Worm (Caenorhabditis elegans) whole organism, midembryonic: ENCODE data around the gene C11H1.5.

ENCODE experiments used
- T22C8.4 ChIP-seq: fragments of 200-800 bp; sonication (Bioruptor generic); IDR thresholded peaks from 2 replicates; pipeline ENCODE4 v1.3.6; 2022; ENCODE audit warnings: missing genetic modification characterization, missing compliant biosample characterization
- cog-1 ChIP-seq: sonication (generic microtip); optimal IDR thresholded peaks from 2 replicates; lab custom pipeline; 2016; ENCODE audit warnings: missing genetic modification characterization, missing compliant biosample characterization
- flt-1 ChIP-seq: fragments of 200-800 bp; sonication (Bioruptor generic); IDR thresholded peaks from 2 replicates; pipeline ENCODE4 v1.3.6; 2022; ENCODE audit warnings: missing genetic modification characterization, missing compliant biosample characterization
- klf-2 ChIP-seq: fragments of 200-800 bp; sonication (Bioruptor generic); conservative IDR thresholded peaks from 2 replicates; pipeline ENCODE4 v1.3.6; 2022; ENCODE audit warnings: missing genetic modification reagents, missing genetic modification characterization, missing compliant biosample characterization
- med-1 ChIP-seq: sonication (generic microtip); optimal IDR thresholded peaks from 2 replicates; lab custom pipeline; 2017; ENCODE audit warnings: missing genetic modification characterization, mild to moderate bottlenecking, missing compliant biosample characterization, antibody characterized with exemption, missing genetic modification reagents; ENCODE audit not compliant: insufficient read depth
- ref-1 ChIP-seq: fragments of 200-800 bp; sonication (Bioruptor generic); conservative IDR thresholded peaks from 2 replicates; pipeline ENCODE4 v1.3.6; 2022; ENCODE audit warnings: missing genetic modification reagents, missing genetic modification characterization, missing compliant biosample characterization
- tab-1 ChIP-seq: fragments of 200-800 bp; sonication (Bioruptor generic); IDR thresholded peaks from 2 replicates; pipeline ENCODE4 v1.3.6; 2022; ENCODE audit warnings: missing genetic modification characterization, missing compliant biosample characterization
- ztf-23 ChIP-seq: fragments of 200-800 bp; sonication (Bioruptor generic); IDR thresholded peaks from 2 replicates; pipeline ENCODE4 v1.3.6; 2022; ENCODE audit warnings: missing genetic modification reagents, missing genetic modification characterization, missing compliant biosample characterization
- ztf-29 ChIP-seq: fragments of 200-800 bp; sonication (Bioruptor generic); IDR thresholded peaks from 2 replicates; pipeline ENCODE4 v1.3.6; 2022; ENCODE audit warnings: missing genetic modification reagents, missing genetic modification characterization, missing compliant biosample characterization

The C11H1.5 gene

DNA sequence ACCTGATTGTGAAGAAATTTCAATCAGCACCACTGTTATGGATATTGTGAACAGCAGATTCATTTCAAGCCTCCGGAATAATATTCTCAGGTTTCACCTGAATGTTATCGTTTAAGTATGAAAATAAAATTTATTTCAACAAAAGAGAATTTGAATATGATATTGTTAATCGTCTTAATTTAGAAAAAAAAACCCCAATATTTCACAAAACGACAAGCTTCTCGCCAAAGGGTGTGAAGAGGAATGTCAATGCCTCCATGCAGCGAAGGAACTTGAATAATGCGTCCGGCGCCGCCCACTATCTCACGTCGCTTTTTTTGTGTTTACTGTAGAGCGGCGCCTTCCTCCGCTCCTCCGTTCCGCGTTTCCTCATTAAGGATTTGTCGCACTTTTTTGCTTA is at the start of gene C11H1.5:
TSS of gene C11H1.5 (minus strand) at position 101 of the 400 bp plus-strand sequence.
- no peak for TF ChIP-seq ztf-29 (GFP tag; lab: Robert Waterston, UW)
- no peak for TF ChIP-seq klf-2 (GFP tag; lab: Robert Waterston, UW)
- TF ChIP-seq flt-1 (GFP tag; lab: Robert Waterston, UW) = no peak
- no peak for TF ChIP-seq T22C8.4 (GFP tag; lab: Robert Waterston, UW)
- no peak for TF ChIP-seq cog-1
- TF ChIP-seq ztf-23 (GFP tag; lab: Robert Waterston, UW) = no peak

DNA sequence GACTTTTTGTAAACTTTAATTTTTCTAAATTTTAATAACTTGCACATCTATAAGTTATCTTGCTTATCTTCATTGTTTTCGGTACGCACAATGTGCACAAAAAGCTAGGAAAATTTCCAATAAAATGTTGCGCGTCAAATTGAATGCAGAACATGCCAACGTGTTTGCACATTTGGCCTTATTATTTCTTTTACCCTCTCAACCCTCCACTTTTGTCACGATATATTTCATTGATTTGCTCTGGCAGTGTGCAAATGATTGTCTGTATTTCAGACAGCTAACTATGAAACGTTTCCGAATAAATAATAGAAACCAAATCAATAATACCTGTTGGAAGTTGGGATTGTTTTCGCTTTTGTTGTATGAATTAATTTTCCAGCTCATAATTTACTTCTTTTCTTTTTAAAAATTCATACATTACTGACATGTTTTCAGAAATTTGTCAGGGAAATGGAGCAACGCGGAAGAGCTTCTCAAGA is 46.8 kb upstream of the C11H1.5 start, which contains the start of gene wdr-5.2:
TSS of gene wdr-5.2 (plus strand) at position 429 of the 479 bp plus-strand sequence.
- no peak for TF ChIP-seq klf-2 (GFP tag; lab: Robert Waterston, UW)
- no peak for TF ChIP-seq flt-1 (GFP tag; lab: Robert Waterston, UW)
- no peak for TF ChIP-seq med-1 (GFP tag; lab: Kevin White, UChicago)
- TF ChIP-seq tab-1 (GFP tag; lab: Robert Waterston, UW) = no peak
- no peak for TF ChIP-seq ztf-29 (GFP tag; lab: Robert Waterston, UW)
- no peak for TF ChIP-seq cog-1
- TF ChIP-seq T22C8.4 (GFP tag; lab: Robert Waterston, UW) = no peak
- no peak for TF ChIP-seq ztf-23 (GFP tag; lab: Robert Waterston, UW)
- TF ChIP-seq ref-1 (GFP tag; lab: Robert Waterston, UW) = no peak

DNA sequence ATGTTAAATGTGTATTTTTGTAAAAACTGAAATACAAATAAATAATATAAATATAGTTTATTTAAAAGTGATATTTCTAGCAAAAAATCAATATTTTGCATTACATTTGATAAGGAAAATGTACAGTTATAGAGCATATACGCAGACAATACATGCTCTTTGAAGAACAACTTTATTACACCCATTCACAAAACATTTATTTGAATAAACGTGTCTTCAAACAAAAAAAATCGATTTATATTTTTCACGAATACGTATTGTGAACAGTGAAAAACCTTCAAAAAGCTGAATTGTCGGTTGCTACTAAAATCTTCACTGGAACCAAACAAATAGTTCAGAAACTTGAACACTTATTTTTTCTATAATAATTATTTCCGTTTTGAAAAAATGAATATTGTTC is 44.6 kb upstream of the C11H1.5 start, which contains the start of gene K04G11.3:
TSS of gene K04G11.3 (minus strand) at position 101 of the 400 bp plus-strand sequence.
- TF ChIP-seq cog-1 = no peak
- TF ChIP-seq tab-1 (GFP tag; lab: Robert Waterston, UW) = no peak
- TF ChIP-seq klf-2 (GFP tag; lab: Robert Waterston, UW) = no peak
- TF ChIP-seq T22C8.4 (GFP tag; lab: Robert Waterston, UW) = no peak
- no peak for TF ChIP-seq med-1 (GFP tag; lab: Kevin White, UChicago)
- TF ChIP-seq flt-1 (GFP tag; lab: Robert Waterston, UW) = no peak
- no peak for TF ChIP-seq ztf-29 (GFP tag; lab: Robert Waterston, UW)
- TF ChIP-seq ztf-23 (GFP tag; lab: Robert Waterston, UW) = no peak
- no peak for TF ChIP-seq ref-1 (GFP tag; lab: Robert Waterston, UW)

DNA sequence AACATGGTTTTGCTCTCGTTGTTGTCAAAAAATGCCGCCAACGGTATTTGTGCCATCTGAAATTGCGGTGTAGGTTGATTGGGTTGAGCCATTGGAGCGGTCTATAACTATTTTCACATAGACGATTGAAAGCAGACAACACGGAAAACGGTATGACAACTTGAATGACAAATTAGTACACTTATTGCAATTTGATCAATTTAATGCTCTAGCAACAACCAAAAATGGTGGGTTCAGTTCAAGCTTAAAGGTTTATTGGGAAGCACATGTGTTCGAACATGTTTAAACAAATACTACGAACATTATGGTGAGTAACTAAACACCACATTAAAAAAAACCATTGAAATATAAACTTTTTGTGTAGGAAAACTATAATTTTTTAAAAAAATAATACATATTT is 37.4 kb upstream of the C11H1.5 start, which contains the start of gene sel-7:
TSS of gene sel-7 (minus strand) at position 101 of the 400 bp plus-strand sequence.
- TF ChIP-seq ztf-23 (GFP tag; lab: Robert Waterston, UW) (no peak), T22C8.4 (GFP tag; lab: Robert Waterston, UW) (no peak), klf-2 (GFP tag; lab: Robert Waterston, UW) (no peak), flt-1 (GFP tag; lab: Robert Waterston, UW) (no peak), cog-1 (no peak), tab-1 (GFP tag; lab: Robert Waterston, UW) (no peak), med-1 (GFP tag; lab: Kevin White, UChicago) (no peak), ref-1 (GFP tag; lab: Robert Waterston, UW) (no peak), ztf-29 (GFP tag; lab: Robert Waterston, UW) (no peak)

DNA sequence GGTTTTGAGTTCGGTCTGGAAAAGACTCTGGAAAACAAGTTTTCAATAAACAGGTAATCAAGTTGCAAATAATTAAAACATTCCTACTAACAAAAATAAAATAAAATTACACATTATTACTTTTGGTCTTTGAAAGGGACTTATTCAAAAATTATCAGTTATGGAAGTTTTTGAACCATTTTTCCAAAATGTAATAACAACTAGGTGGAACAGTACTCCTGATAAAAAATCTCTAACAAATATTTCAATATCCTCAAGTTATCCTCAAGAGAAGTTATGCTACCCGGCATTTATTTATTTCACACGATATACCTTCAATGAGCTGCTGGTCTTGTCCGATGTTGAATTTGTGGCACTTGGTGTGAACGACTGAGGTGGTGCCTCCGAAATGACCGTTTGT is 36.7 kb upstream of the C11H1.5 start:
- TF ChIP-seq ztf-23 (GFP tag; lab: Robert Waterston, UW) = no peak
- TF ChIP-seq flt-1 (GFP tag; lab: Robert Waterston, UW) = no peak
- TF ChIP-seq ref-1 (GFP tag; lab: Robert Waterston, UW) = no peak
- no peak for TF ChIP-seq tab-1 (GFP tag; lab: Robert Waterston, UW)

DNA sequence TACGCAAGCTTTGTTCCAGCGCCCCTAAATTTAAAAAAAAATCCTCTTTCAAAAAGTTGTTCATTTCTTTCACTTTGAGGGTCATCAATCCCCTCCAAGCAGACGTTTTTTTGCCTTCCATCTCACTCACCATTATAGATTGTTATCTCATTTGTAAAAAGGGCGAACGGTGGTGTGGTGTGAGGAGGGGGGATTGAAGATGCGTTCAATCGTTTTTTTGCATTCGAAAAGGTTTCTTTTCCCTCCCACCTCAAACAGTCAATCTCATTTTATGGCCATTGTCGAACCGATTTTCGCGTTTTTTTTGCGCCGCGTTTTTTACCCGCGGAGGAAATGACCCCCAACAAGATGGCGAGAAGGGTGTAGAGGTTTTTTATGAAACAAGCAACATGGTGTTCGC is 35.9 kb upstream of the C11H1.5 start:
- no peak for TF ChIP-seq klf-2 (GFP tag; lab: Robert Waterston, UW)
- TF ChIP-seq ref-1 (GFP tag; lab: Robert Waterston, UW) = no peak
- no peak for TF ChIP-seq med-1 (GFP tag; lab: Kevin White, UChicago)
- no peak for TF ChIP-seq T22C8.4 (GFP tag; lab: Robert Waterston, UW)
- TF ChIP-seq flt-1 (GFP tag; lab: Robert Waterston, UW) = no peak
- no peak for TF ChIP-seq ztf-29 (GFP tag; lab: Robert Waterston, UW)
- no peak for TF ChIP-seq tab-1 (GFP tag; lab: Robert Waterston, UW)
- no peak for TF ChIP-seq cog-1
- no peak for TF ChIP-seq ztf-23 (GFP tag; lab: Robert Waterston, UW)

DNA sequence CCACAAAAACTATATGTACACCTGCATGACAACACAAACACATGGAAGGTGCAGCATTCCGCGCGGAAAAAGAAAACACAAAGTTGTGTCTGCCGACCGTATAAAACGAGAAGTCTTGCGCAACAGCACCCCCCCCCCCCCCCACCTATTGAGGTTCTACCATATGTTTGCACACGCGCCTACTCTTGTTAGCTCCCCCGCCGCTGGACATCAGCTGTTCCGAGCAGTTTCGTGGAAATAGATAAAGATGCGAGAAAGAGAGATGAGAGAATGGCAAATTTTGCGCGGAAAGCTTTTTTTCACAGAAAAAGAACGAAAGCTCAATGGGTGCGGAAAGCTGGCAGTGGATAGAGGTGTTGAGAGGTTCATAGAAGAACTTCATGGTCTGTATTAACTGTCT is 32.6 kb upstream of the C11H1.5 start:
- no peak for TF ChIP-seq tab-1 (GFP tag; lab: Robert Waterston, UW)
- TF ChIP-seq ztf-23 (GFP tag; lab: Robert Waterston, UW) = no peak
- TF ChIP-seq T22C8.4 (GFP tag; lab: Robert Waterston, UW) = no peak
- no peak for TF ChIP-seq flt-1 (GFP tag; lab: Robert Waterston, UW)
- no peak for TF ChIP-seq ztf-29 (GFP tag; lab: Robert Waterston, UW)
- no peak for TF ChIP-seq med-1 (GFP tag; lab: Kevin White, UChicago)
- TF ChIP-seq cog-1 = no peak
- TF ChIP-seq ref-1 (GFP tag; lab: Robert Waterston, UW) = no peak
- no peak for TF ChIP-seq klf-2 (GFP tag; lab: Robert Waterston, UW)

DNA sequence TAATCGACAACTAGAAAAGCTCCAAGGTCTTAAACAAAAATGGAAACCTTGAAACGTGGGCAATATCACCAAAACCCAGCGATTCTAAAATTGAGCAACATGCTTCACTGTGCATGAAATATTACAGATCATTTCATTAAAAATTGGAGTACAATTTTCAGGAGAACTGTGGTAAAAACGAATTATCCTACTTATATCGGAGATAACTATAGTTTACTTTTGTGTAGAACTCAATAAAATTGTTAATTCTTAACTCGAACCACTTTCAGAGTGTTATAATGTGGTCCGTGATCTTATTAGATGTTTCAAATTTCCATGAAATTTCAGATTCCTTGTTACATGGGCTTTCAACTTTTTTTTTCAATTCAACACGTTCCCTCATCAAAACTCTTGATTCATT is 32.2 kb upstream of the C11H1.5 start, which contains the start of gene K04G11.1:
TSS of gene K04G11.1 (plus strand) at position 301 of the 400 bp plus-strand sequence.
- TF ChIP-seq cog-1 (no peak), ref-1 (GFP tag; lab: Robert Waterston, UW) (no peak)

DNA sequence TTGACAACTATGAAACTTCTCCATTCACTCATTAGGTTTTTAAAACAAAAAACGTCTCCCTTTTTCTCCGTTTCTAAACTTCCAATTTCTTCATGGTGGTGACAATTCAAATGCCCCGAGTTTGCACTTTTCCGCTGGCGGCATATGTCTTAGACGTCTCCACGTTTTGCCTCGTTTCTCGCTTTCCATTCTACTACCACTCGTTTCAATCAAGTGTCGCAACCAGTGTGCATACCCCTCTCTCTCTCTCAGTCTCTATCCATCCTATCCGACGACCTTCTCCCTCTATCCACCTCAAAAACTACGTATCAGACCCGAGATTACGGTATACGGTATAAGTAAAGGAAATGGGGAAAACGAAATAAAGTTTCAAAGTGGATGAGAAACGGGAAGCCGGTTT is 31.2 kb upstream of the C11H1.5 start:
- TF ChIP-seq ref-1 (GFP tag; lab: Robert Waterston, UW) (no peak), cog-1 (no peak), tab-1 (GFP tag; lab: Robert Waterston, UW) (no peak), flt-1 (GFP tag; lab: Robert Waterston, UW) (no peak), klf-2 (GFP tag; lab: Robert Waterston, UW) (no peak), ztf-29 (GFP tag; lab: Robert Waterston, UW) (no peak), med-1 (GFP tag; lab: Kevin White, UChicago) (no peak), ztf-23 (GFP tag; lab: Robert Waterston, UW) (no peak), T22C8.4 (GFP tag; lab: Robert Waterston, UW) (no peak)
